Worm (Caenorhabditis elegans) whole organism, L3 larva: ENCODE results near the gene F10E7.2.

Source experiments
- ZK546.5 ChIP-seq: sonication (generic microtip); optimal IDR thresholded peaks from 2 replicates; lab custom pipeline; 2017; ENCODE audit warnings: missing biosample characterization, missing genetic modification characterization
- aly-2 ChIP-seq: fragments of 150-350 bp; optimal IDR thresholded peaks from 2 replicates; lab custom pipeline; 2014; ENCODE audit warnings: missing biosample characterization, missing genetic modification characterization
- ama-1 ChIP-seq: fragments of 150-350 bp; optimal IDR thresholded peaks from 2 replicates; lab custom pipeline; 2018
- ceh-28 ChIP-seq: fragments of 150-350 bp; optimal IDR thresholded peaks from 2 replicates; lab custom pipeline; 2014; ENCODE audit warnings: missing biosample characterization, missing genetic modification reagents, missing genetic modification characterization
- ceh-9 ChIP-seq: sonication (generic microtip); optimal IDR thresholded peaks from 2 replicates; lab custom pipeline; 2018; ENCODE audit warnings: missing biosample characterization, missing genetic modification characterization
- daf-12 ChIP-seq: fragments of 150-350 bp; optimal IDR thresholded peaks from 2 replicates; lab custom pipeline; 2014; ENCODE audit warnings: missing biosample characterization, missing genetic modification reagents, missing genetic modification characterization
- egl-5 ChIP-seq: fragments of 150-350 bp; optimal IDR thresholded peaks from 2 replicates; lab custom pipeline; 2017; ENCODE audit warnings: missing biosample characterization, missing genetic modification reagents, missing genetic modification characterization, inconsistent platforms
- elt-3 ChIP-seq, 3 experiments: fragments of 150-350 bp in 1 of 3; sonication (generic microtip) in 2 of 3; optimal IDR thresholded peaks; 2 replicates in 2 of 3; 4 replicates in 1 of 3; lab custom pipeline; 2014 to 2017; ENCODE audit warnings: missing biosample characterization in 3 of 3, missing genetic modification characterization in 3 of 3
- eor-1 ChIP-seq, 2 experiments: fragments of 150-350 bp; optimal IDR thresholded peaks; 2 replicates each; lab custom pipeline; 2014 to 2018; ENCODE audit warnings: missing biosample characterization in 2 of 2, missing genetic modification characterization in 2 of 2
- fkh-10 ChIP-seq: sonication (generic microtip); optimal IDR thresholded peaks from 2 replicates; lab custom pipeline; 2017; ENCODE audit warnings: missing biosample characterization, missing genetic modification reagents, missing genetic modification characterization
- fkh-2 ChIP-seq: fragments of 150-350 bp; optimal IDR thresholded peaks from 2 replicates; lab custom pipeline; 2014; ENCODE audit warnings: missing biosample characterization, missing genetic modification reagents, missing genetic modification characterization
- hmg-11 ChIP-seq: sonication (generic microtip); optimal IDR thresholded peaks from 2 replicates; lab custom pipeline; 2016; ENCODE audit warnings: missing genetic modification characterization, missing compliant biosample characterization
- jun-1 ChIP-seq: fragments of 150-350 bp; optimal IDR thresholded peaks from 2 replicates; lab custom pipeline; 2014; ENCODE audit warnings: missing biosample characterization, missing genetic modification reagents, missing genetic modification characterization
- lin-15B ChIP-seq: fragments of 150-350 bp; optimal IDR thresholded peaks from 2 replicates; lab custom pipeline; 2014; ENCODE audit warnings: missing biosample characterization, missing genetic modification characterization
- lin-39 ChIP-seq: fragments of 150-350 bp; optimal IDR thresholded peaks from 2 replicates; lab custom pipeline; 2018; ENCODE audit warnings: missing biosample characterization, missing genetic modification reagents, missing genetic modification characterization
- lsy-12 ChIP-seq: sonication (generic microtip); optimal IDR thresholded peaks from 2 replicates; lab custom pipeline; 2016; ENCODE audit warnings: mild to moderate bottlenecking, missing genetic modification characterization, missing compliant biosample characterization
- mdl-1 ChIP-seq: fragments of 150-350 bp; optimal IDR thresholded peaks from 2 replicates; lab custom pipeline; 2014; ENCODE audit warnings: missing biosample characterization, missing genetic modification characterization
- mml-1 ChIP-seq: fragments of 150-350 bp; sonication (generic microtip); optimal IDR thresholded peaks from 3 replicates; lab custom pipeline; 2014; ENCODE audit warnings: missing biosample characterization, missing genetic modification characterization
- nhr-11 ChIP-seq: fragments of 150-350 bp; optimal IDR thresholded peaks from 2 replicates; lab custom pipeline; 2014; ENCODE audit warnings: missing biosample characterization, missing genetic modification characterization
- nhr-12 ChIP-seq: fragments of 150-350 bp; optimal IDR thresholded peaks from 2 replicates; lab custom pipeline; 2014; ENCODE audit warnings: missing biosample characterization, missing genetic modification characterization
- nhr-25 ChIP-seq: sonication (generic microtip); optimal IDR thresholded peaks from 2 replicates; lab custom pipeline; 2017; ENCODE audit warnings: missing biosample characterization, missing genetic modification characterization
- nhr-28 ChIP-seq: fragments of 150-350 bp; optimal IDR thresholded peaks from 2 replicates; lab custom pipeline; 2014; ENCODE audit warnings: missing biosample characterization, missing genetic modification characterization
- nhr-43 ChIP-seq: sonication (generic microtip); optimal IDR thresholded peaks from 2 replicates; lab custom pipeline; 2016; ENCODE audit warnings: mild to moderate bottlenecking, missing genetic modification characterization, missing compliant biosample characterization; ENCODE audit not compliant: poor library complexity, severe bottlenecking
- nhr-76 ChIP-seq: fragments of 150-350 bp; sonication (generic microtip); optimal IDR thresholded peaks from 5 replicates; lab custom pipeline; 2014; ENCODE audit warnings: missing biosample characterization, missing genetic modification characterization
- nhr-77 ChIP-seq: fragments of 150-350 bp; optimal IDR thresholded peaks from 2 replicates; lab custom pipeline; 2014; ENCODE audit warnings: missing biosample characterization, missing genetic modification characterization
- pha-4 ChIP-seq: fragments of 150-350 bp; optimal IDR thresholded peaks from 2 replicates; lab custom pipeline; 2014; ENCODE audit warnings: missing biosample characterization, missing genetic modification reagents, missing genetic modification characterization
- pqm-1 ChIP-seq: fragments of 150-350 bp; optimal IDR thresholded peaks from 2 replicates; lab custom pipeline; 2017; ENCODE audit warnings: missing biosample characterization, missing genetic modification characterization, inconsistent platforms
- sea-2 ChIP-seq: fragments of 150-350 bp; sonication (generic microtip); optimal IDR thresholded peaks from 4 replicates; lab custom pipeline; 2014; ENCODE audit warnings: missing biosample characterization, missing genetic modification reagents, missing genetic modification characterization
- skn-1 ChIP-seq: fragments of 150-350 bp; optimal IDR thresholded peaks from 2 replicates; lab custom pipeline; 2014; ENCODE audit warnings: missing biosample characterization, missing genetic modification characterization
- snpc-4 ChIP-seq: fragments of 150-350 bp; optimal IDR thresholded peaks from 2 replicates; lab custom pipeline; 2014; ENCODE audit warnings: missing biosample characterization, missing genetic modification characterization
- tbx-2 ChIP-seq: sonication (generic microtip); optimal IDR thresholded peaks from 2 replicates; lab custom pipeline; 2016; ENCODE audit warnings: mild to moderate bottlenecking, missing genetic modification characterization, missing compliant biosample characterization
- unc-39 ChIP-seq: sonication (generic microtip); optimal IDR thresholded peaks from 4 replicates; lab custom pipeline; 2017; ENCODE audit warnings: missing biosample characterization, missing genetic modification characterization
- unc-62 ChIP-seq: fragments of 150-350 bp; sonication (generic microtip); optimal IDR thresholded peaks from 4 replicates; lab custom pipeline; 2014; ENCODE audit warnings: missing biosample characterization, missing genetic modification reagents, missing genetic modification characterization
- zag-1 ChIP-seq: fragments of 150-350 bp; optimal IDR thresholded peaks from 2 replicates; lab custom pipeline; 2014; ENCODE audit warnings: missing biosample characterization, missing genetic modification characterization
- ztf-4 ChIP-seq: fragments of 150-350 bp; optimal IDR thresholded peaks from 2 replicates; lab custom pipeline; 2014; ENCODE audit warnings: missing biosample characterization, missing genetic modification characterization

F10E7.2 gene

DNA sequence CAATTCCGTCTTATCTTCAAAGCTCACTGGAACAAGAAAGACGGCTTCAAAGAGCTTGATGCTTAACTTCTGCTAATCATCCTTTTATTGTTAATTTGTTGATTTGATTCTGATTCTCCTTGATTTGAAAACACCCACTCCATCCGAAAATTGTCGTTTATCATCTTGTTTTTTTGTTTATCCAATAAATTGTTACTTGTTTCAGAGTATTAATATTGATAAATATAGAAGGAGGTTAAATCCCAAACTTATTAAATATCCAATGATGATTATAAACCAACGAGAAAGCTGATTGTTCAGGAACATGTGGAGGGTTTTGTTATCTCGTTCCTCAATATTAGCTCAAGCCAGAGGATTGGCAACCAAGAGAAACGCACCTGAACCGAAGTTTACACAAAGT lies 9.3 kb upstream of the F10E7.2 start, which contains the start of gene F10E7.6:
TSS of gene F10E7.6 (plus strand) at position 301 of the 400 bp plus-strand sequence.
- no peak for TF ChIP-seq nhr-11 (tag; lab: Kevin White, UChicago)
- TF ChIP-seq elt-3 (tag; optimal IDR thresholded peaks at IDR 0.05; lab: Kevin White, UChicago), result no peak
- TF ChIP-seq mdl-1, result no peak
- TF ChIP-seq nhr-76 (tag; lab: Kevin White, UChicago), result no peak
- TF ChIP-seq nhr-43, result no peak
- no peak for TF ChIP-seq snpc-4
- no peak for TF ChIP-seq pha-4
- TF ChIP-seq lsy-12 (tag; lab: Kevin White, UChicago), result no peak
- no peak for TF ChIP-seq ZK546.5 (tag; lab: Kevin White, UChicago)
- TF ChIP-seq lin-39 (tag; lab: Kevin White, UChicago), result no peak
- TF ChIP-seq sea-2 (GFP tag; lab: Kevin White, UChicago), result no peak
- TF ChIP-seq zag-1 (tag; lab: Kevin White, UChicago), result no peak
- TF ChIP-seq nhr-28, result no peak
- no peak for TF ChIP-seq nhr-77 (tag; lab: Kevin White, UChicago)
- no peak for TF ChIP-seq jun-1 (tag; lab: Kevin White, UChicago)

- TF ChIP-seq tbx-2 (tag; lab: Kevin White, UChicago) (no peak), lin-15B (tag; lab: Kevin White, UChicago) (no peak), fkh-10 (no peak), ceh-28 (no peak), mml-1 (no peak), sea-2 (GFP tag; lab: Kevin White, UChicago) (no peak), fkh-2 (tag; lab: Kevin White, UChicago) (no peak), egl-5 (no peak), snpc-4 (no peak), nhr-11 (tag; lab: Kevin White, UChicago) (no peak), nhr-76 (tag; lab: Kevin White, UChicago) (no peak), nhr-28 (no peak), elt-3 (tag; optimal IDR thresholded peaks at IDR 0.05; lab: Kevin White, UChicago) (no peak), nhr-25 (tag; lab: Kevin White, UChicago) (no peak), ceh-9 (no peak), jun-1 (tag; lab: Kevin White, UChicago) (no peak), unc-39 (tag; lab: Kevin White, UChicago) (no peak), nhr-12 (tag; lab: Kevin White, UChicago) (no peak)
These were observed 6.4 kb upstream of the F10E7.2 start, which contains the start of gene cutl-5 for ce11 chrII:7115638-7116037. cutl-5 (minus strand) TSS chrII:7115906.

- TF ChIP-seq nhr-12 (tag; lab: Kevin White, UChicago) (no peak), aly-2 (no peak), ztf-4 (tag; lab: Kevin White, UChicago) (no peak), nhr-43 (no peak), nhr-76 (tag; lab: Kevin White, UChicago) (no peak), eor-1 (tag; optimal IDR thresholded peaks at IDR 0.05; lab: Kevin White, UChicago) (no peak), ama-1 (lab: Kevin White, UChicago) (no peak), unc-62 (GFP tag; lab: Kevin White, UChicago) (no peak), sea-2 (GFP tag; lab: Kevin White, UChicago) (no peak), daf-12 (tag; lab: Kevin White, UChicago) (no peak), fkh-10 (no peak), jun-1 (tag; lab: Kevin White, UChicago) (no peak)
- TF ChIP-seq, all 47 proteins: peak for 0
These were observed 5.7 kb upstream of the F10E7.2 start, which contains the start of gene spon-1 for ce11 chrII:7116350-7116749. spon-1 (plus strand) TSS chrII:7116557.

ce11 chrII:7119525-7119924 lies 2.5 kb upstream of the F10E7.2 start:
- TF ChIP-seq daf-12 (tag; lab: Kevin White, UChicago) (no peak), nhr-77 (tag; lab: Kevin White, UChicago) (no peak), unc-39 (tag; lab: Kevin White, UChicago) (no peak), mml-1 (no peak), pqm-1 (tag; lab: Kevin White, UChicago) (no peak), nhr-43 (no peak), lin-15B (tag; lab: Kevin White, UChicago) (no peak), nhr-76 (tag; lab: Kevin White, UChicago) (no peak), hmg-11 (no peak), skn-1 (tag; lab: Kevin White, UChicago) (no peak), lin-39 (tag; lab: Kevin White, UChicago) (no peak)
